Fruit fly (Drosophila melanogaster): ENCODE measurements around the gene Rubicon.

Gene Rubicon

DNA sequence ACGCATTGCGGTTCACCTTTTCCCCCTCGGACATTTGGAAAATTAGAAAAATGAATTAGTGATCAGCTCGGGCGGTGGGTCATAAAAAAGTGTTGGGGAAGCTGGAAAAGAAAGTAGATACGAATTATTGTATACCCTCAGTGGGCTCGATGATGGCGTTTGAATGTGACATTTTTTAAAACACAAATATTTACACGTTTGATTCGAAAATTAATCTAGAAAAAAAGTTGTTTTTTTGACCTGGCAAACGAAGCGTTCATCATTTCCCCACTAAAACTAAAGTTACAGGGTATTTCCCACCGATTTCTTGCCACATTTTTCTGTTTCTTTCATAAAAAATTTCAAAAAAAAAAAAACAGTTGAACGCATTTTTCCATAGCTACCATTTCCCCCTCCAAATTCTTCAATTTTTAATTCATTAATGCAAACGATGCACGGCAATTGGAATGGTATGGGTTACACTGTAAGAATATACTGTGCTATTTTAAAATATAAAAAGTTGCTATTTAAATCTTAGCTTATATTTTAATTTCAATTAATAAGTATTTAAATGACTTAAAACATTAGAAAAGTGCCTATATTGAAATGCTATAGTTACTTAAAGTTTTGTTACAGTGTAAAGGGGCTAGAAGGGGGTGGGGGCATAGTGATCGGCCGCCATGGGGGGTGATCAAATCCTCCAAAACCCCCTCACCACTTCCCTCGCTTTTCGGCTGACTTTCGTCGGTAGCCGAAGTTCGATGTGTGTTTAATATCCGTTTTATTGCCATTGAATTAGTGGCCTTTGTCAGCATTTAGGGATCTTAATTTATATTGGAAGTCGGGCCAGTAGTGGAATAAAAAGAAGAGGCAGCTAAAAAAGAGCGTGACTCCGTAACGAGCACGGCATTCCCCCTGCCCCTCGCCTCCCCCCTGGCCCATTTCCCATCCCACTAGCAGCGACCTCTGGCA lies 5.2 kb upstream of the Rubicon start (continued):
- TF ChIP-seq HLH4C (GFP tag; IDR thresholded peaks at IDR 0.05; ENCODE audit: partially characterized antibody) (no peak), CG16779 (GFP tag; IDR thresholded peaks at IDR 0.05) (no peak), E2f2 (GFP tag; IDR thresholded peaks at IDR 0.05) (peak; percentile 27; the same call in 1 of the 2 replicates), CG8478 (optimal IDR thresholded peaks at IDR 0.05) (no peak), CG13775 (GFP tag; optimal IDR thresholded peaks at IDR 0.05) (peak; percentile 3), CG4854 (GFP tag; optimal IDR thresholded peaks at IDR 0.05) (no peak), gt (GFP tag; IDR thresholded peaks at IDR 0.05) (no peak; the same call in 1 of the 2 replicates), toy (GFP tag; IDR thresholded peaks at IDR 0.05) (no peak), CG6272 (GFP tag; IDR thresholded peaks at IDR 0.05) (peak; percentile 51; the same call in 1 of the 2 replicates), CG7987 (GFP tag; optimal IDR thresholded peaks at IDR 0.05) (no peak), tll (GFP tag; optimal IDR thresholded peaks at IDR 0.05) (no peak), CG5245 (GFP tag; optimal IDR thresholded peaks at IDR 0.05) (no peak), CG1529 (GFP tag; optimal IDR thresholded peaks at IDR 0.05) (peak; percentile 18), Stat92E (GFP tag; optimal IDR thresholded peaks at IDR 0.05) (no peak), CG8944 (GFP tag; optimal IDR thresholded peaks at IDR 0.05) (peak; percentile 21), D19A (tag; optimal IDR thresholded peaks at IDR 0.05) (peak; percentile 52), onecut (GFP tag; IDR thresholded peaks at IDR 0.05) (peak; percentile 57; the same call in 1 of the 2 replicates), CG7556 (GFP tag; optimal IDR thresholded peaks at IDR 0.05) (peak; percentile 18), CG4328 (GFP tag; optimal IDR thresholded peaks at IDR 0.05) (no peak), CG31441 (GFP tag; IDR thresholded peaks at IDR 0.05) (peak; percentile 75), Elba2 (GFP tag; optimal IDR thresholded peaks at IDR 0.05) (no peak), luna (GFP tag; optimal IDR thresholded peaks at IDR 0.05) (no peak), Fer1 (GFP tag; optimal IDR thresholded peaks at IDR 0.05) (no peak), aop (GFP tag; IDR thresholded peaks at IDR 0.05) (0 out of 2 replicates have a peak, but pooled peaks have one; percentile 12), fd3F (GFP tag; optimal IDR thresholded peaks at IDR 0.05) (no peak), vvl (GFP tag; IDR thresholded peaks at IDR 0.05) (peak; percentile 80), Dbx (GFP tag; IDR thresholded peaks at IDR 0.05) (no peak), Nf-YB (GFP tag; optimal IDR thresholded peaks at IDR 0.05) (no peak), CG15269 (tag; optimal IDR thresholded peaks at IDR 0.05) (no peak), CG33213 (GFP tag; optimal IDR thresholded peaks at IDR 0.05) (no peak), Hey (tag; optimal IDR thresholded peaks at IDR 0.05) (no peak), tup (GFP tag; optimal IDR thresholded peaks at IDR 0.05) (no peak), Doc3 (GFP tag; IDR thresholded peaks at IDR 0.05; ENCODE audit: partially characterized antibody) (no peak), CG6791 (GFP tag; IDR thresholded peaks at IDR 0.05; ENCODE audit: partially characterized antibody) (no peak), CG6254 (GFP tag; optimal IDR thresholded peaks at IDR 0.05) (no peak), nom (GFP tag; optimal IDR thresholded peaks at IDR 0.05) (no peak), nerfin-1 (tag; optimal IDR thresholded peaks at IDR 0.05) (peak; percentile 14), nerfin-2 (GFP tag; IDR thresholded peaks at IDR 0.05; ENCODE audit: partially characterized antibody) (no peak), lilli (GFP tag; optimal IDR thresholded peaks at IDR 0.05) (no peak), Neu2 (GFP tag; optimal IDR thresholded peaks at IDR 0.05; ENCODE audit: borderline replicate concordance) (no peak), fd102C (GFP tag; optimal IDR thresholded peaks at IDR 0.05) (no peak), hkb (optimal IDR thresholded peaks at IDR 0.05) (no peak), hkb (GFP tag; IDR thresholded peaks at IDR 0.05) (0 out of 2 replicates have a peak, but pooled peaks have one; percentile 32), gcm2 (GFP tag; optimal IDR thresholded peaks at IDR 0.05) (no peak), da (GFP tag; optimal IDR thresholded peaks at IDR 0.05) (no peak), so (GFP tag; IDR thresholded peaks at IDR 0.05) (0 out of 3 replicates have a peak, but pooled peaks have one; percentile 22), CG5953 (GFP tag; IDR thresholded peaks at IDR 0.05) (0 out of 2 replicates have a peak, but pooled peaks have one; percentile 12), Poxn (GFP tag; IDR thresholded peaks at IDR 0.05) (no peak)
